Fruit fly (Drosophila melanogaster) whole organism, embryonic: ENCODE data around the gene CG5781.

Experiments
- CG11085 ChIP-seq: fragments of 200-800 bp; sonication (Bioruptor generic); IDR thresholded peaks from 2 replicates; pipeline ENCODE4 v1.3.6; 2022; ENCODE audit warnings: missing biosample characterization, missing genetic modification characterization
- CG12236 ChIP-seq: fragments of 200-800 bp; sonication (Bioruptor generic); optimal IDR thresholded peaks from 2 replicates; lab custom pipeline; 2016; ENCODE audit warnings: missing biosample characterization, missing genetic modification characterization
- CG14014 ChIP-seq: fragments of 200-800 bp; sonication (Bioruptor generic); IDR thresholded peaks from 2 replicates; pipeline ENCODE4 v1.3.6; 2022; ENCODE audit warnings: missing biosample characterization, missing genetic modification characterization
- CG14667 ChIP-seq: fragments of 200-800 bp; sonication (Bioruptor generic); IDR thresholded peaks from 2 replicates; pipeline ENCODE4 v1.3.6; 2022; ENCODE audit warnings: missing biosample characterization, missing genetic modification characterization
- CG15514 ChIP-seq: fragments of 200-800 bp; sonication (Bioruptor generic); optimal IDR thresholded peaks from 3 replicates; lab custom pipeline; 2017; ENCODE audit warnings: missing biosample characterization, missing genetic modification characterization, mild to moderate bottlenecking, moderate library complexity, missing genetic modification reagents
- CG1602 ChIP-seq: fragments of 200-800 bp; sonication (Bioruptor generic); optimal IDR thresholded peaks from 3 replicates; lab custom pipeline; 2016; ENCODE audit warnings: missing biosample characterization, missing genetic modification characterization
- CG17361 ChIP-seq: fragments of 200-800 bp; sonication (Bioruptor generic); IDR thresholded peaks from 3 replicates; pipeline ENCODE4 v1.3.6; 2022; ENCODE audit warnings: missing biosample characterization, missing genetic modification characterization
- CG2120 ChIP-seq: fragments of 200-800 bp; sonication (Bioruptor generic); optimal IDR thresholded peaks from 3 replicates; lab custom pipeline; 2016; ENCODE audit warnings: missing biosample characterization, missing genetic modification characterization
- CG2712 ChIP-seq: fragments of 200-800 bp; optimal IDR thresholded peaks from 3 replicates; lab custom pipeline; 2019; ENCODE audit warnings: missing biosample characterization, mild to moderate bottlenecking, missing genetic modification characterization, moderate library complexity
- CG2889 ChIP-seq: fragments of 200-800 bp; sonication (Bioruptor generic); IDR thresholded peaks from 3 replicates; pipeline ENCODE4 v1.3.6; 2022; ENCODE audit warnings: missing biosample characterization, missing genetic modification characterization
- CG3065 ChIP-seq: fragments of 200-800 bp; sonication (Bioruptor generic); optimal IDR thresholded peaks from 2 replicates; lab custom pipeline; 2016; ENCODE audit warnings: missing biosample characterization, missing genetic modification characterization
- CG31441 ChIP-seq: fragments of 200-800 bp; sonication (Bioruptor generic); IDR thresholded peaks from 2 replicates; pipeline ENCODE4 v1.3.6; 2022; ENCODE audit warnings: missing biosample characterization, missing genetic modification characterization
- CG3281 ChIP-seq: fragments of 200-800 bp; sonication (Bioruptor generic); optimal IDR thresholded peaks from 3 replicates; lab custom pipeline; 2017; ENCODE audit warnings: missing biosample characterization, mild to moderate bottlenecking, missing genetic modification characterization
- CG6813 ChIP-seq: fragments of 200-800 bp; sonication (Bioruptor generic); optimal IDR thresholded peaks from 2 replicates; lab custom pipeline; 2017; ENCODE audit warnings: missing biosample characterization, missing genetic modification characterization, mild to moderate bottlenecking, moderate library complexity, missing genetic modification reagents
- CG7271 ChIP-seq: fragments of 200-800 bp; sonication (Bioruptor generic); optimal IDR thresholded peaks from 2 replicates; lab custom pipeline; 2018; ENCODE audit warnings: missing biosample characterization, mild to moderate bottlenecking, missing genetic modification characterization, moderate library complexity
- CG7357 ChIP-seq: fragments of 200-800 bp; sonication (Bioruptor generic); IDR thresholded peaks from 3 replicates; pipeline ENCODE4 v1.3.6; 2022; ENCODE audit warnings: missing biosample characterization, missing genetic modification characterization
- Camta ChIP-seq: fragments of 200-800 bp; sonication (Bioruptor generic); optimal IDR thresholded peaks from 2 replicates; lab custom pipeline; 2016; ENCODE audit warnings: missing biosample characterization, missing genetic modification characterization
- CrebB ChIP-seq: fragments of 200-800 bp; sonication (Bioruptor generic); optimal IDR thresholded peaks from 3 replicates; lab custom pipeline; 2018; ENCODE audit warnings: missing biosample characterization, mild to moderate bottlenecking, missing genetic modification characterization
- E2f1 ChIP-seq: fragments of 200-800 bp; sonication (Bioruptor generic); IDR thresholded peaks from 2 replicates; pipeline ENCODE4 v1.3.6; 2022; ENCODE audit warnings: missing biosample characterization, missing genetic modification characterization
- HLHmδ ChIP-seq: fragments of 200-800 bp; sonication (Bioruptor generic); optimal IDR thresholded peaks from 2 replicates; lab custom pipeline; 2018; ENCODE audit warnings: missing biosample characterization, mild to moderate bottlenecking, missing genetic modification characterization, moderate library complexity
- Hey ChIP-seq: fragments of 200-800 bp; sonication (Bioruptor generic); optimal IDR thresholded peaks from 3 replicates; lab custom pipeline; 2018; ENCODE audit warnings: missing biosample characterization, mild to moderate bottlenecking, missing genetic modification characterization
- Hr51 ChIP-seq, 2 experiments: fragments of 200-800 bp; sonication (Bioruptor generic); optimal IDR thresholded peaks; 2 replicates in 1 of 2; 3 replicates in 1 of 2; lab custom pipeline; 2016 to 2018; ENCODE audit warnings: missing biosample characterization in 2 of 2, missing genetic modification characterization in 2 of 2, mild to moderate bottlenecking in 1 of 2, moderate library complexity in 1 of 2
- MESR4 ChIP-seq: fragments of 200-800 bp; sonication (Bioruptor generic); optimal IDR thresholded peaks from 2 replicates; lab custom pipeline; 2018; ENCODE audit warnings: missing biosample characterization, mild to moderate bottlenecking, missing genetic modification characterization, moderate library complexity
- Nf-YC ChIP-seq: fragments of 200-800 bp; optimal IDR thresholded peaks from 3 replicates; lab custom pipeline; 2019; ENCODE audit warnings: missing biosample characterization, mild to moderate bottlenecking, missing genetic modification characterization, moderate library complexity
- Oli ChIP-seq: fragments of 200-800 bp; sonication (Bioruptor generic); optimal IDR thresholded peaks from 2 replicates; lab custom pipeline; 2018; ENCODE audit warnings: missing biosample characterization, mild to moderate bottlenecking, missing genetic modification characterization, moderate library complexity
- Ptx1 ChIP-seq: fragments of 200-800 bp; sonication (Bioruptor generic); IDR thresholded peaks from 2 replicates; pipeline ENCODE4 v1.3.6; 2022; ENCODE audit warnings: missing biosample characterization, missing genetic modification characterization
- Stat92E ChIP-seq, 3 experiments: fragments of >200 bp in 2 of 3; fragments of 200-800 bp in 1 of 3; sonication (Bioruptor generic) in 1 of 3; optimal IDR thresholded peaks; 2 replicates each; lab custom pipeline; 2017 to 2019; ENCODE audit warnings: missing biosample characterization in 3 of 3, missing genetic modification characterization in 3 of 3, mild to moderate bottlenecking in 1 of 3, moderate library complexity in 1 of 3
- Tbp ChIP-seq: fragments of >200 bp; optimal IDR thresholded peaks from 2 replicates; lab custom pipeline; 2018; ENCODE audit warnings: missing biosample characterization, missing genetic modification characterization
- Xrp1 ChIP-seq: fragments of 200-800 bp; sonication (Bioruptor generic); IDR thresholded peaks from 2 replicates; pipeline ENCODE4 v1.3.6; 2022; ENCODE audit warnings: missing biosample characterization, missing genetic modification characterization
- ato ChIP-seq: fragments of 200-800 bp; sonication (Bioruptor generic); IDR thresholded peaks from 2 replicates; pipeline ENCODE4 v1.3.6; 2022; ENCODE audit warnings: missing biosample characterization, missing genetic modification characterization; ENCODE audit not compliant: partially characterized antibody
- bcd ChIP-seq: fragments of 200-800 bp; sonication (Bioruptor generic); optimal IDR thresholded peaks from 2 replicates; lab custom pipeline; 2017; ENCODE audit warnings: missing biosample characterization, mild to moderate bottlenecking, missing genetic modification characterization
- bowl ChIP-seq: fragments of 200-800 bp; sonication (Bioruptor generic); IDR thresholded peaks from 2 replicates; pipeline ENCODE4 v1.3.6; 2022; ENCODE audit warnings: missing biosample characterization, missing genetic modification characterization
- bsh ChIP-seq, 2 experiments: fragments of 200-800 bp; sonication (Bioruptor generic); optimal IDR thresholded peaks; 2 replicates each; lab custom pipeline; 2017 to 2018; ENCODE audit warnings: mild to moderate bottlenecking in 2 of 2, missing biosample characterization in 2 of 2, missing genetic modification characterization in 2 of 2, moderate library complexity in 1 of 2
- caup ChIP-seq: fragments of 200-800 bp; sonication (Bioruptor generic); optimal IDR thresholded peaks from 3 replicates; lab custom pipeline; 2017; ENCODE audit warnings: missing biosample characterization, mild to moderate bottlenecking, missing genetic modification characterization, moderate library complexity; ENCODE audit not compliant: severe bottlenecking
- chinmo ChIP-seq: fragments of 200-800 bp; sonication (Bioruptor generic); IDR thresholded peaks from 4 replicates; pipeline ENCODE4 v1.3.6; 2022; ENCODE audit warnings: missing biosample characterization, missing genetic modification characterization; ENCODE audit not compliant: partially characterized antibody
- chn ChIP-seq: fragments of 200-800 bp; sonication (Bioruptor generic); optimal IDR thresholded peaks from 2 replicates; lab custom pipeline; 2016; ENCODE audit warnings: missing biosample characterization, missing genetic modification characterization
- cwo ChIP-seq: fragments of 200-800 bp; sonication (Bioruptor generic); optimal IDR thresholded peaks from 3 replicates; lab custom pipeline; 2017; ENCODE audit warnings: missing biosample characterization, missing genetic modification characterization, mild to moderate bottlenecking, moderate library complexity, missing genetic modification reagents
- emc ChIP-seq: fragments of 200-800 bp; sonication (Bioruptor generic); optimal IDR thresholded peaks from 2 replicates; lab custom pipeline; 2016; ENCODE audit warnings: missing biosample characterization, missing genetic modification characterization
- eve ChIP-seq, 2 experiments: fragments of >200 bp; optimal IDR thresholded peaks; 2 replicates each; lab custom pipeline; 2017; ENCODE audit warnings: missing biosample characterization in 2 of 2, missing genetic modification characterization in 2 of 2
- fd3F ChIP-seq: fragments of 200-800 bp; sonication (Bioruptor generic); optimal IDR thresholded peaks from 2 replicates; lab custom pipeline; 2018; ENCODE audit warnings: missing biosample characterization, mild to moderate bottlenecking, missing genetic modification characterization, moderate library complexity
- kni ChIP-seq: fragments of 200-800 bp; sonication (Bioruptor generic); optimal IDR thresholded peaks from 3 replicates; lab custom pipeline; 2017; ENCODE audit warnings: mild to moderate bottlenecking, missing biosample characterization, missing genetic modification reagents, missing genetic modification characterization
- lab ChIP-seq: fragments of 200-800 bp; sonication (Bioruptor generic); optimal IDR thresholded peaks from 3 replicates; lab custom pipeline; 2017; ENCODE audit warnings: missing biosample characterization, missing genetic modification characterization, mild to moderate bottlenecking, moderate library complexity, missing genetic modification reagents
- lilli ChIP-seq: fragments of 200-800 bp; sonication (Bioruptor generic); optimal IDR thresholded peaks from 3 replicates; lab custom pipeline; 2016; ENCODE audit warnings: missing biosample characterization, missing genetic modification characterization
- row ChIP-seq: fragments of 200-800 bp; sonication (Bioruptor generic); IDR thresholded peaks from 3 replicates; pipeline ENCODE4 v1.3.6; 2022; ENCODE audit warnings: missing biosample characterization, missing genetic modification characterization
- sug ChIP-seq: fragments of 200-800 bp; optimal IDR thresholded peaks from 2 replicates; lab custom pipeline; 2019; ENCODE audit warnings: missing biosample characterization, mild to moderate bottlenecking, missing genetic modification characterization, moderate library complexity
- vfl ChIP-seq: fragments of 200-800 bp; sonication (Bioruptor generic); optimal IDR thresholded peaks from 2 replicates; lab custom pipeline; 2016; ENCODE audit warnings: missing biosample characterization, missing genetic modification characterization
- wdn ChIP-seq: fragments of 200-800 bp; sonication (Bioruptor generic); IDR thresholded peaks from 2 replicates; pipeline ENCODE4 v1.3.6; 2022; ENCODE audit warnings: missing biosample characterization, missing genetic modification characterization
- wor ChIP-seq: fragments of 200-800 bp; sonication (Bioruptor generic); IDR thresholded peaks from 2 replicates; pipeline ENCODE4 v1.3.6; 2022; ENCODE audit warnings: missing biosample characterization, missing genetic modification characterization
- zen ChIP-seq: fragments of 200-800 bp; sonication (Bioruptor generic); optimal IDR thresholded peaks from 3 replicates; lab custom pipeline; 2018; ENCODE audit warnings: missing biosample characterization, mild to moderate bottlenecking, missing genetic modification characterization, moderate library complexity

CG5781 gene

DNA sequence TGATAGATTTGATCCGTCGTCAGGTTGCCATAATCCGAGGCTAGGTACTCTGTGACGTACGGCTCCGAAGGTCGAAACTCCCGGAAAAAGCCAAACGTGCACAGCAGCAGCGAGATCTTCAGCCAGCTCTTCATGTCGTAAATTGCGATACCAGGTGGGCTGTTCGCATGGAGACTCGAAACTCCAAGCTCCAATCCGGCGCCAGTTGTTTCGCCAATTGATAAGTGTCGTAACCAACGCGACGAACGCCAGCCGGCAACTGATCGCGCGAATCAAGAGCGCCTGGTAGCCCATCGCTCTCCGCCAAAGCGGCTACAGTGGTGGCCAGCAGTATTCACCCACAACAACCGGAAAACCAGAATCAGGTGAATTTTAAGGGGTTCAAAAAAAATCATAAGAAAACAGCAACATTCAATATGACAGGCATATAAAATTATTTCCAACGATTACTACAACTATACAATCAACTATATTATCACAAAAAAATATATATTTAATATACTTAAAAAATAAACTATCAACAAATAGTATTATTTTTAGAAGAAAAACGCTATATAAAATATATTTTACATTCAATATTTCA, 3.3 kb upstream of the CG5781 start, which contains the start of gene CG17036 (continued):
- TF ChIP-seq chinmo (GFP tag; lab: Robert Waterston, UW) (0 out of 4 replicates have a peak, but pooled peaks have one; percentile 51), emc (GFP tag; lab: Kevin White, UChicago) (no peak), row (peak; percentile 80), CG2712 (tag; lab: Kevin White, UChicago) (peak; percentile 36), CG15514 (GFP tag; lab: Kevin White, UChicago) (peak; percentile 41), bcd (peak; percentile 15), HLHmδ (GFP tag; lab: Kevin White, UChicago) (no peak), CG2889 (GFP tag; lab: Robert Waterston, UW) (no peak), Tbp (GFP tag; lab: Kevin White, UChicago) (no peak), CG14667 (GFP tag; lab: Robert Waterston, UW) (no peak), Xrp1 (GFP tag; lab: Robert Waterston, UW) (no peak), CG7357 (GFP tag; lab: Robert Waterston, UW) (no peak), CG31441 (GFP tag; lab: Robert Waterston, UW) (peak; percentile 43), ato (GFP tag; lab: Robert Waterston, UW) (no peak), bowl (GFP tag; lab: Robert Waterston, UW) (no peak), Ptx1 (GFP tag; lab: Robert Waterston, UW) (peak; percentile 39; the same call in 1 of the 2 replicates), kni (GFP tag; lab: Kevin White, UChicago) (no peak), MESR4 (GFP tag; lab: Kevin White, UChicago) (no peak), cwo (GFP tag; lab: Kevin White, UChicago) (peak; percentile 34), CG7271 (tag; lab: Kevin White, UChicago) (no peak), E2f1 (0 out of 2 replicates have a peak, but pooled peaks have one; percentile 15), Stat92E (GFP tag; optimal IDR thresholded peaks at IDR 0.05; lab: Kevin White, UChicago) (no peak), CG3065 (GFP tag; lab: Kevin White, UChicago) (no peak), Hr51 (GFP tag; optimal IDR thresholded peaks at IDR 0.05; lab: Kevin White, UChicago) (no peak), lab (GFP tag; lab: Kevin White, UChicago) (peak; percentile 47), CG14014 (peak; percentile 55), CG1602 (GFP tag; lab: Kevin White, UChicago) (no peak), vfl (GFP tag; lab: Kevin White, UChicago) (no peak), bsh (GFP tag; optimal IDR thresholded peaks at IDR 0.05; lab: Kevin White, UChicago) (no peak), CG3281 (GFP tag; lab: Kevin White, UChicago) (peak; percentile 52), fd3F (GFP tag; lab: Kevin White, UChicago) (no peak), Camta (GFP tag; lab: Kevin White, UChicago) (no peak), CG17361 (GFP tag; lab: Robert Waterston, UW) (peak; percentile 48; the same call in 2 of the 3 replicates), CG6813 (GFP tag; lab: Kevin White, UChicago) (no peak), CrebB (tag; lab: Kevin White, UChicago) (no peak), CG2120 (GFP tag; lab: Kevin White, UChicago) (peak; percentile 26), zen (tag; lab: Kevin White, UChicago) (no peak), chn (GFP tag; lab: Kevin White, UChicago) (no peak), eve (GFP tag; optimal IDR thresholded peaks at IDR 0.05; lab: Kevin White, UChicago) (no peak), sug (tag; lab: Kevin White, UChicago) (peak; percentile 18), CG12236 (GFP tag; lab: Kevin White, UChicago) (no peak), lilli (GFP tag; lab: Kevin White, UChicago) (no peak), Hey (tag; lab: Kevin White, UChicago) (no peak), wor (GFP tag; lab: Robert Waterston, UW) (no peak), wdn (GFP tag; lab: Robert Waterston, UW) (0 out of 2 replicates have a peak, but pooled peaks have one; percentile 6), CG11085 (GFP tag; lab: Robert Waterston, UW) (no peak), Oli (tag; lab: Kevin White, UChicago) (peak; percentile 22), caup (GFP tag; lab: Kevin White, UChicago) (peak; percentile 33), Nf-YC (peak; percentile 28)
